Fruit fly (Drosophila melanogaster): ENCODE results near the gene Coq4.

Gene Coq4

DNA sequence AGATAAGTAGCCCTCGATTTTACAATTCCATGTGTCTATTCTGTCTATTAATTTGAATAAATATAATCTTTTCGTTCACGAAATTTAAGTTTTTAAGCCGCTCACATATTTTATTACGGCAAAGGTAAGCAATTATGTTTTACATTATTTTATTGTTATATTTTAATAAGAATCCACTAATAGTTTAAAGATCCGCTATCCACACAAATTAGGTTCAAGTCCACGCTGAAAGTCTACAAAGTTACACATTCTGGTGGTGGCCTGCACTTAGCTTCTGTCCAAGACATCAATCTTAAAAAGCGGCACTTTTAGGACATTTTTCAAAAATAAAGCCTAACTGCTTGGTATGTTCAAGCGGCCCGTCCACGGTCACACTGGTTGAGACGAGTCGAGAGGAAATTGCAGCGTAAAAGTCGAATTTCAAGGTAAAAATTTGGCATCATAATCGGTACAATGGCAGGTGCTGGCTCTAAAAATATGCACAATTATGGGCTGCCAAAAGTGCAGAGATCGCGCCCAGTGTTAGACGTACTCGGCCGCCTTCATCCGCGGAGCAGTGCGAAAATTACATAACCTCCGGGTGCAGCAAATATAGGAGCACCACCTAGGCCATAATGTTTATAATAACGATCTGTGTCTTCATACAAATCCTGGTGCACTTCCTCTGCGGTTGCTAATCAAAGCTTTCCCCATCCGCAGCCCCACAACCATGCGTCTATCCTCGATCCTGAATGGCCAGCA is 41.5 kb upstream of the Coq4 start, which contains the start of the genes UQCR-Q and CG46525 (continued):
- no peak for TF ChIP-seq ab (GFP tag; optimal IDR thresholded peaks at IDR 0.05)
- peak; percentile 5 for TF ChIP-seq CG8924 (tag; optimal IDR thresholded peaks at IDR 0.05)
- TF ChIP-seq Hr51 (GFP tag; optimal IDR thresholded peaks at IDR 0.05) = no peak
- TF ChIP-seq Hr78 (GFP tag; optimal IDR thresholded peaks at IDR 0.05) = no peak
- peak; percentile 69 for TF ChIP-seq sd (tag; optimal IDR thresholded peaks at IDR 0.05)
- TF ChIP-seq maf-S (GFP tag; optimal IDR thresholded peaks at IDR 0.05) = no peak
- TF ChIP-seq CG9817 (tag; optimal IDR thresholded peaks at IDR 0.05) = no peak
- TF ChIP-seq CG33213 (GFP tag; optimal IDR thresholded peaks at IDR 0.05) = peak; percentile 72
- TF ChIP-seq D (optimal IDR thresholded peaks at IDR 0.05) = no peak
- TF ChIP-seq D (GFP tag; optimal IDR thresholded peaks at IDR 0.05) = no peak
- TF ChIP-seq CG16815 (GFP tag; optimal IDR thresholded peaks at IDR 0.05) = no peak
- no peak for TF ChIP-seq Dip3 (GFP tag; optimal IDR thresholded peaks at IDR 0.05)
- TF ChIP-seq Dip2 (GFP tag; IDR thresholded peaks at IDR 0.05) = no peak
- TF ChIP-seq row (GFP tag; IDR thresholded peaks at IDR 0.05) = no peak
- peak; percentile 81 for TF ChIP-seq Ets97D (GFP tag; optimal IDR thresholded peaks at IDR 0.05)
- no peak for TF ChIP-seq danr (GFP tag; IDR thresholded peaks at IDR 0.05)
- TF ChIP-seq dati (GFP tag; IDR thresholded peaks at IDR 0.05) = no peak
- no peak for TF ChIP-seq Dbx (GFP tag; IDR thresholded peaks at IDR 0.05)
- peak; percentile 50 for TF ChIP-seq Dek (tag; optimal IDR thresholded peaks at IDR 0.05)
- TF ChIP-seq CG18262 (tag; optimal IDR thresholded peaks at IDR 0.05) = no peak
- peak; percentile 25 for TF ChIP-seq Nf-YC (tag; optimal IDR thresholded peaks at IDR 0.05)
- no peak for TF ChIP-seq CkIIα-i1 (GFP tag; IDR thresholded peaks at IDR 0.05)
- TF ChIP-seq abd-A (tag; optimal IDR thresholded peaks at IDR 0.05) = no peak
- peak; percentile 75 for TF ChIP-seq CTCF (GFP tag; optimal IDR thresholded peaks at IDR 0.05)
- peak; percentile 1 for TF ChIP-seq pho (GFP tag; optimal IDR thresholded peaks at IDR 0.05)
- TF ChIP-seq zfh2 (GFP tag; optimal IDR thresholded peaks at IDR 0.05) = no peak
- no peak for TF ChIP-seq CG4404 (GFP tag; IDR thresholded peaks at IDR 0.05)
- no peak for TF ChIP-seq CG32772 (GFP tag; IDR thresholded peaks at IDR 0.05)
- TF ChIP-seq CG6272 (GFP tag; IDR thresholded peaks at IDR 0.05) = no peak
- no peak for TF ChIP-seq mld (GFP tag; IDR thresholded peaks at IDR 0.05; ENCODE audit: partially characterized antibody)
- TF ChIP-seq E2f1 (GFP tag; IDR thresholded peaks at IDR 0.05) = no peak
- peak; percentile 20 for TF ChIP-seq Xbp1 (GFP tag; optimal IDR thresholded peaks at IDR 0.05)
- TF ChIP-seq CG12155 (GFP tag; optimal IDR thresholded peaks at IDR 0.05) = no peak
- no peak for TF ChIP-seq CG1233 (GFP tag; optimal IDR thresholded peaks at IDR 0.05)
- peak; percentile 56 for TF ChIP-seq phol (tag; optimal IDR thresholded peaks at IDR 0.05)
- no peak for TF ChIP-seq CG6654 (GFP tag; optimal IDR thresholded peaks at IDR 0.05)
- no peak for TF ChIP-seq CG14667 (GFP tag; IDR thresholded peaks at IDR 0.05)
- TF ChIP-seq Atf6 (GFP tag; IDR thresholded peaks at IDR 0.05) = no peak
- TF ChIP-seq CG4707 (GFP tag; optimal IDR thresholded peaks at IDR 0.05) = no peak
- TF ChIP-seq CG32767 (GFP tag; IDR thresholded peaks at IDR 0.05) = no peak
- TF ChIP-seq Max (GFP tag; optimal IDR thresholded peaks at IDR 0.05) = no peak
- TF ChIP-seq amos (GFP tag; IDR thresholded peaks at IDR 0.05; ENCODE audit: partially characterized antibody) = peak; percentile 50; the same call in 1 of the 2 replicates
- TF ChIP-seq Oli (tag; optimal IDR thresholded peaks at IDR 0.05) = no peak
- peak; percentile 12 for TF ChIP-seq CG13424 (tag; optimal IDR thresholded peaks at IDR 0.05)
- TF ChIP-seq Sox102F (GFP tag; optimal IDR thresholded peaks at IDR 0.05) = no peak
- no peak for TF ChIP-seq CG18476 (GFP tag; optimal IDR thresholded peaks at IDR 0.05)
- no peak for TF ChIP-seq pb (GFP tag; optimal IDR thresholded peaks at IDR 0.05)
- TF ChIP-seq Pdp1 (GFP tag; optimal IDR thresholded peaks at IDR 0.05) = peak in 1 of 2 experiments; percentile 96
- no peak for TF ChIP-seq h (optimal IDR thresholded peaks at IDR 0.05)
- TF ChIP-seq CG7839 (tag; optimal IDR thresholded peaks at IDR 0.05) = no peak
- TF ChIP-seq CG34376 (GFP tag; optimal IDR thresholded peaks at IDR 0.05) = no peak
